Worm (Caenorhabditis elegans): ENCODE results near the gene F46H5.7.

The F46H5.7 gene

DNA sequence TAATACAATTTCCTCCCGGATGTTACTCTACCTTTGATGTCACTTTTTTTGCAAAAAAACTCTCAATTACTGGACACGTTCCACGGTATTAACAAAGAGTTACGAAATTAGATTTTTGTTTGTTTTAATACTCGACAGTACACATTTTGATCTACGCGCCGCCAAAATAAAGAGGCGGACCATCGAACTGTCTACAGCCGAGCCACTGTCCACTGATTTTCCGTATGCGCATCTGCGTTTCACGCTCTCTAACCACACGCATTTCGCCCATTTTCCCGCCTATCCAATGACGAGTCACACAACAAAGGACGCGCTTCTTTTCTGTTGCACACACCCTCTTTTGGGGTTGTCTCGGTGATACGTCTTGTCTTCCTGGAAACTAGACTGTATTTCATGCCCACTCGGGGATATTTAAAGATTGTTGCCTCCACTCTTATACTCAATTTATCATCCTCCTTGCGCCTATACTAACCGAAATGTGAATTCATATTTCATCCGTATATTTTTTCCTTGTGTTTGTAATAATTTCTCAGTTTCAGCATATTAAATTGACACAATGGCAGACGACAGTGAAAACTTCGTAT, 42.9 kb downstream of the F46H5.7 start, which contains the start of gene C55B6.1 (continued):
- TF ChIP-seq madf-6 (GFP tag; IDR thresholded peaks at IDR 0.05), result peak; percentile 39; the same call in 1 of the 2 replicates

- peak; percentile 36; the same call in 1 of the 2 replicates for TF ChIP-seq hmg-1.2 (GFP tag; IDR thresholded peaks at IDR 0.05)
- TF ChIP-seq let-607 (tag; optimal IDR thresholded peaks at IDR 0.05), result peak; percentile 81 to 86
- TF ChIP-seq hlh-12 (tag; optimal IDR thresholded peaks at IDR 0.05), result no peak
- TF ChIP-seq dpff-1 (tag; optimal IDR thresholded peaks at IDR 0.05), result no peak
- TF ChIP-seq attf-5 (GFP tag; optimal IDR thresholded peaks at IDR 0.05), result peak; percentile 49
- no peak for TF ChIP-seq nfya-1 (tag; optimal IDR thresholded peaks at IDR 0.05; ENCODE audit: borderline replicate concordance, insufficient read depth)
- TF ChIP-seq nhr-80 (tag; optimal IDR thresholded peaks at IDR 0.05), result peak; percentile 55
- no peak for TF ChIP-seq cebp-2 (GFP tag; IDR thresholded peaks at IDR 0.05)
- no peak for TF ChIP-seq Y56A3A.18 (GFP tag; IDR thresholded peaks at IDR 0.05)
Observed at ce11 chrX:7193894-7194614, 48.7 kb downstream of the F46H5.7 start, which contains the start of gene dnj-7. Gene dnj-7, plus strand, starts transcription at chrX:7194564.

ce11 chrX:7191882-7192281, 50.9 kb downstream of the F46H5.7 start, which contains the start of gene C55B6.7:
Gene C55B6.7, minus strand, starts transcription at chrX:7191982.
- no peak for TF ChIP-seq F49E8.2 (tag; optimal IDR thresholded peaks at IDR 0.05; ENCODE audit: insufficient read depth)
- no peak for TF ChIP-seq snpc-1.1 (tag; optimal IDR thresholded peaks at IDR 0.05; ENCODE audit: insufficient read depth)
- TF ChIP-seq ekl-4 (GFP tag; IDR thresholded peaks at IDR 0.05), result no peak
- no peak for TF ChIP-seq mxl-1 (tag; optimal IDR thresholded peaks at IDR 0.05)
- no peak for TF ChIP-seq ztf-6 (GFP tag; IDR thresholded peaks at IDR 0.05)
- TF ChIP-seq aptf-2 (GFP tag; conservative IDR thresholded peaks at IDR 0.05), result no peak
- no peak for TF ChIP-seq repo-1 (tag; optimal IDR thresholded peaks at IDR 0.05)
- TF ChIP-seq B0019.2 (GFP tag; conservative IDR thresholded peaks at IDR 0.05), result no peak
- TF ChIP-seq lin-54 (GFP tag; optimal IDR thresholded peaks at IDR 0.05), result no peak
- TF ChIP-seq F10E7.11 (tag; optimal IDR thresholded peaks at IDR 0.05), result no peak
- TF ChIP-seq nhr-27 (tag; optimal IDR thresholded peaks at IDR 0.05), result no peak
